Worm (Caenorhabditis elegans): Measurements from ENCODE around the gene rbg-1.

DNA sequence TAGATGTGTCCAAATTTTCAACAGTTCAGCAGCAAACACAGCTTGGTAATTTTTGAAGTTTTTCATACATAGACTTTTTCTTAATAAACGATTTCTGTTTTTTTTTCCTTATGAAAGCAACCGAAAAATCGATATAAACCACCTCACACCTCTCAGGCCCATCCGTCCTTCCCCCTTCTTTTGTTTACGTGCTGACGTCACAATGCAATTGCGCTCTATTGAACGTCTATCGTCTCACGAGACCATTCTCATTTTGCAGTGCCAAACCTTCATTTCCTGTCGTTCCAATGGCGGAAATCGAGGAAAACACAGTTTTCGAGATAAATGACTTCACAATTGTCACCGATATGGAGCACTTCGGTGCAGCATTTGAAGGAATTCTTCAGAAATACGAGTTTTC, at the start of gene rbg-1:
- TF ChIP-seq mdl-1 (tag; optimal IDR thresholded peaks at IDR 0.05): peak in 1 of 2 experiments; percentile 28
- no peak for TF ChIP-seq egl-27 (tag; optimal IDR thresholded peaks at IDR 0.05)
- no peak for TF ChIP-seq R02D3.7 (tag; optimal IDR thresholded peaks at IDR 0.05)
- no peak for TF ChIP-seq ama-1 (optimal IDR thresholded peaks at IDR 0.05)
- no peak for TF ChIP-seq ZK546.5 (tag; optimal IDR thresholded peaks at IDR 0.05)
- no peak for TF ChIP-seq ceh-82 (tag; optimal IDR thresholded peaks at IDR 0.05)
- peak; percentile 23 for TF ChIP-seq zag-1 (tag; optimal IDR thresholded peaks at IDR 0.05)
- no peak for TF ChIP-seq dmd-4 (tag; optimal IDR thresholded peaks at IDR 0.05)
- no peak for TF ChIP-seq blmp-1 (tag; optimal IDR thresholded peaks at IDR 0.05; ENCODE audit: insufficient read depth)
- no peak for TF ChIP-seq mbf-1 (tag; optimal IDR thresholded peaks at IDR 0.05)
- TF ChIP-seq nhr-12 (tag; optimal IDR thresholded peaks at IDR 0.05): no peak
- TF ChIP-seq ztf-11 (tag; optimal IDR thresholded peaks at IDR 0.05): no peak
- TF ChIP-seq sma-9 (GFP tag; optimal IDR thresholded peaks at IDR 0.05): peak; percentile 64
- TF ChIP-seq sma-9 (tag; optimal IDR thresholded peaks at IDR 0.05): no peak

Data from whole organism, L2 larva.